Worm (Caenorhabditis elegans): ENCODE measurements around the gene ugt-60.

The ugt-60 gene

DNA sequence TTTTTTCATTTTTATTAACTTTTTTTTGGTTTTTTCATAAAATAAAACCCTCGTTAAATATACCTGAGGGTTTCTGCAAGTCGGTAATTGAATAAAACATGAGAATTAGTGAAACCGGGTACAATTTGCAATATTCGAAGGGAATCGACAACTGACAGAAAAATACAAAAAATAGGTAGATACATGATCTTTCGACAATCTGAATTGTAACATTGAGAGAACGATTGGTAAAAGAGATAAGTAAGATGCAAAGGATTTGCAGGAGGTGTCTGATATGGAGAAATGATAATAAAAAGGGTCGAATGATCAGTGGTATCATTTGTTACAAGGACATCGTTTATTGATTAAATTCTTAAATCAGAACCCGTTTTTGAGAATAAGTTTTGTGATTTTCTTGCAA lies at the start of gene ugt-60:
Gene ugt-60, minus strand, starts transcription at position 233 of the 400 bp plus-strand sequence.
- TF ChIP-seq tab-1 (GFP tag; IDR thresholded peaks at IDR 0.05) (no peak), med-1 (GFP tag; optimal IDR thresholded peaks at IDR 0.05; ENCODE audit: insufficient read depth) (no peak), cog-1 (tag; optimal IDR thresholded peaks at IDR 0.05) (no peak), T22C8.4 (GFP tag; IDR thresholded peaks at IDR 0.05) (no peak)

DNA sequence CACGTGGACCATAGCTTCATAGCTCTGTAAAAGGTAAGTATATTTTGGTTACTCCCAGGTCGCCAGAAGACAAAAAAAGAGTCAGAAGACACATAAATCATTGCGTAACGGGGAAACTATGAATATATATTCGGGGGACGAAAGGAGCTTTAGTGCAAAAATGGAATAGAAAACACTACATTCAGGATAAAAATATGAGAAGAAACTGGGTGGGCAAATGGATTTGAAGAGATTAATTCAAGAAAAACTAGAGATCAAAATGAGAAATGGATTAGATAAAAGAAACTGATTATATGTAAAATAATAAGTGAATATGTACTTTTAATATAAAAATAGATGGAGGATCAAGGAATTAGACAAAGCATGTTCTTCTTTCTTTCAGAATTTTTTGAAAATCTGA lies 48.6 kb upstream of the ugt-60 start, which contains the start of gene C07A9.12:
Gene C07A9.12, minus strand, starts transcription at position 101 of the 400 bp plus-strand sequence.
- TF ChIP-seq klf-2 (GFP tag; conservative IDR thresholded peaks at IDR 0.05): no peak
- TF ChIP-seq ztf-23 (GFP tag; IDR thresholded peaks at IDR 0.05): no peak
- no peak for TF ChIP-seq cog-1 (tag; optimal IDR thresholded peaks at IDR 0.05)
- TF ChIP-seq T22C8.4 (GFP tag; IDR thresholded peaks at IDR 0.05): no peak
- no peak for TF ChIP-seq ref-1 (GFP tag; conservative IDR thresholded peaks at IDR 0.05)
- no peak for TF ChIP-seq tab-1 (GFP tag; IDR thresholded peaks at IDR 0.05)
- no peak for TF ChIP-seq med-1 (GFP tag; optimal IDR thresholded peaks at IDR 0.05; ENCODE audit: insufficient read depth)
- TF ChIP-seq flt-1 (GFP tag; IDR thresholded peaks at IDR 0.05): no peak
- TF ChIP-seq ztf-29 (GFP tag; IDR thresholded peaks at IDR 0.05): no peak

DNA sequence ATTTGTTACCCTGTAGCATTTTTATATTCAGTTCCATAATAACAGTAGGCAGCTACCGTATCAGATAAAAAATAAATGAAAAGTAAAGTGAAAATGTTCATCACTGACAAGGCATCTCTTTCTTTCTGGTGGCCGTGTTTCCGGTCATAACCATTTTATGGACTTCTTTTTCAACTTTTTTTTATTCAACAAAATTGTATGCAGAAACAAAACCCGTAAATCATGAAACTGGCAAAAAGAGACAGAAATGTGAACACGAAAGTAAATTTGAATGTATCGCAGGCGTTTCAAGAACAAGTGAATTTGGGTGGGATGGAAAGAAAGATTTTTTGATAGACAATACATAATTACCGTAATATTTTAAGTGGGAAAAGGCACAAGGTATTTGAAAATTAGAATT lies 46.3 kb upstream of the ugt-60 start, which contains the start of gene clec-162:
Gene clec-162, minus strand, starts transcription at position 101 of the 400 bp plus-strand sequence.
- no peak for TF ChIP-seq cog-1 (tag; optimal IDR thresholded peaks at IDR 0.05)
- no peak for TF ChIP-seq ref-1 (GFP tag; conservative IDR thresholded peaks at IDR 0.05)
- TF ChIP-seq tab-1 (GFP tag; IDR thresholded peaks at IDR 0.05): no peak
- TF ChIP-seq ztf-23 (GFP tag; IDR thresholded peaks at IDR 0.05): no peak
- TF ChIP-seq med-1 (GFP tag; optimal IDR thresholded peaks at IDR 0.05; ENCODE audit: insufficient read depth): no peak
- TF ChIP-seq klf-2 (GFP tag; conservative IDR thresholded peaks at IDR 0.05): no peak
- no peak for TF ChIP-seq ztf-29 (GFP tag; IDR thresholded peaks at IDR 0.05)
- no peak for TF ChIP-seq T22C8.4 (GFP tag; IDR thresholded peaks at IDR 0.05)
- no peak for TF ChIP-seq flt-1 (GFP tag; IDR thresholded peaks at IDR 0.05)

DNA sequence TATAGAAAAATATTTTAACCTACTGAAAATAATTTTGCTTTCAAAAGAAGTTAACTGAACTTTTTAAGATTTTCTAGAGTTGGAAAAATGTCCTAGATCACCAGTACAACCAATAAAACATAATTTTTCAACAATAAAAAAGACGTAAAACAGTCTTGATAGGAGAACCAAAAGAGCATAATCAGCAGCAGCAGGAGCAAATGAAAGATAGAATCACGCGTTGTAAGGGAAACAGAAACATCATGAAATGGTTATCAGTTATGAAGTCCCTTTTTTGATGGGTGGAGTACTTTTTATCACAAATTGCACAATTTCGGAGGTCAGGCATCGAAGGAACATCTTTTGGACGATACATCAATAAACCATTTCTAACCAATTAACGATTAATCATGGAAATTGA lies 43.1 kb upstream of the ugt-60 start:
- no peak for TF ChIP-seq ztf-23 (GFP tag; IDR thresholded peaks at IDR 0.05)
- TF ChIP-seq ztf-29 (GFP tag; IDR thresholded peaks at IDR 0.05): no peak
- no peak for TF ChIP-seq T22C8.4 (GFP tag; IDR thresholded peaks at IDR 0.05)
- no peak for TF ChIP-seq med-1 (GFP tag; optimal IDR thresholded peaks at IDR 0.05; ENCODE audit: insufficient read depth)
- TF ChIP-seq ref-1 (GFP tag; conservative IDR thresholded peaks at IDR 0.05): no peak
- no peak for TF ChIP-seq tab-1 (GFP tag; IDR thresholded peaks at IDR 0.05)
- TF ChIP-seq flt-1 (GFP tag; IDR thresholded peaks at IDR 0.05): no peak
- no peak for TF ChIP-seq klf-2 (GFP tag; conservative IDR thresholded peaks at IDR 0.05)
- TF ChIP-seq cog-1 (tag; optimal IDR thresholded peaks at IDR 0.05): no peak

DNA sequence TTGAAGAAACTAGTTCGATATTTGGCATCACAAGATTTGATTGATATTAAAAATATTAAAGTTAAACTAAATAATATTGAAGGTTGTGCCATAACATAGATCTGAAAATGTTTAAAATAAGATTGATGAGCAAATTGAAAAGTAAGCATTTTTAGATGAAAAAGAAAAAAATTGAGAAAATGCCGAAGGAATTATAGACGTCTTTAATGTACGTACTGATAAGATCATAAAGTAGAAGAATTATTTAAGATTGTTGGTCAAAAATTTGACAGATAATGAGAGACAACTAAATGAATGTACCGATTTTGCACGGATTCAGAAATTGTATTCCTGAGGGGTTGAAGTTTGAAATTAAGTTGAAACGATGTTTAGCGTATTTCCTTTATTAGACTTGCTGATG lies 41.3 kb upstream of the ugt-60 start, which contains the start of gene ncx-7:
Gene ncx-7, minus strand, starts transcription at position 101 of the 400 bp plus-strand sequence.
- TF ChIP-seq tab-1 (GFP tag; IDR thresholded peaks at IDR 0.05): no peak
- no peak for TF ChIP-seq ref-1 (GFP tag; conservative IDR thresholded peaks at IDR 0.05)
- TF ChIP-seq flt-1 (GFP tag; IDR thresholded peaks at IDR 0.05): no peak
- no peak for TF ChIP-seq T22C8.4 (GFP tag; IDR thresholded peaks at IDR 0.05)
- no peak for TF ChIP-seq cog-1 (tag; optimal IDR thresholded peaks at IDR 0.05)
- TF ChIP-seq med-1 (GFP tag; optimal IDR thresholded peaks at IDR 0.05; ENCODE audit: insufficient read depth): no peak

DNA sequence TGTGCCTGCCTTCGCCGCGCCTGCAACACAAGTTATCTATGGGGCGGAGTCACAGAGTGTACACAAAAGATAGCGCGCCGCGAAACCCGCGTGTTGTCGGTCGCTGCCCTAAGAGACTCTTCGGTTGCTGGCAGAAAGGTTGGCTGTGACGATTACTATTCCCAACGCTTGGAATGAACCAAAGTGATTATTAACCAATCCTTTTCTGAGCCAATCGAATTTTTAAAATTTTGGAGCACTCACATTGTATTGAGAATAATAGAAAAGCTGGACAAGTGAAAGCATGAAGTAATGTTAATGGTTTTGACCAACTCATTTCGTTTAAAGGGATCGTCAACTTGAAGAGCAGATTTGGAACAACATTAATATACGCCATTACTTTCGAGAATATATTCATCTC lies 38.4 kb upstream of the ugt-60 start:
- TF ChIP-seq med-1 (GFP tag; optimal IDR thresholded peaks at IDR 0.05; ENCODE audit: insufficient read depth) (no peak), T22C8.4 (GFP tag; IDR thresholded peaks at IDR 0.05) (no peak), tab-1 (GFP tag; IDR thresholded peaks at IDR 0.05) (no peak), flt-1 (GFP tag; IDR thresholded peaks at IDR 0.05) (no peak), ztf-23 (GFP tag; IDR thresholded peaks at IDR 0.05) (no peak), ztf-29 (GFP tag; IDR thresholded peaks at IDR 0.05) (no peak), ref-1 (GFP tag; conservative IDR thresholded peaks at IDR 0.05) (no peak), cog-1 (tag; optimal IDR thresholded peaks at IDR 0.05) (no peak), klf-2 (GFP tag; conservative IDR thresholded peaks at IDR 0.05) (no peak)

DNA sequence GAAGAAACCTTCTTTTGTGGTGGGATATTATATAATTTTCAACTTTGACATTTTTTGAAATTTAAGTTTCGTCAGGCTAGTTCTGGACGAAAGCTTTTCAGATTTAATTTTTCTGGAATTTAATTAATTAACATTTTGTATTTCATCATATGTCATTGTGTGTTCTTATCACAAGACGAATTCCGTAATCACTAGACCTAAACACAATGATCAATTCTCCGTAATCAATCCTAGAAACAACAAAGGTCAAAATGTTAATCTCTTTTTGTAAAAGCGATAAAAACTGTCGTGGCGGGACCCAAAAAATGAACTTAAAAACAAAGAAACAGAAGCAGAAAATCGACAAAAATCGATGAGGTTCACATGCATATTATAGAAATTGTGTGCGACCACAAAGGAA lies 35.9 kb upstream of the ugt-60 start:
- TF ChIP-seq flt-1 (GFP tag; IDR thresholded peaks at IDR 0.05) (no peak), T22C8.4 (GFP tag; IDR thresholded peaks at IDR 0.05) (no peak), cog-1 (tag; optimal IDR thresholded peaks at IDR 0.05) (no peak)

DNA sequence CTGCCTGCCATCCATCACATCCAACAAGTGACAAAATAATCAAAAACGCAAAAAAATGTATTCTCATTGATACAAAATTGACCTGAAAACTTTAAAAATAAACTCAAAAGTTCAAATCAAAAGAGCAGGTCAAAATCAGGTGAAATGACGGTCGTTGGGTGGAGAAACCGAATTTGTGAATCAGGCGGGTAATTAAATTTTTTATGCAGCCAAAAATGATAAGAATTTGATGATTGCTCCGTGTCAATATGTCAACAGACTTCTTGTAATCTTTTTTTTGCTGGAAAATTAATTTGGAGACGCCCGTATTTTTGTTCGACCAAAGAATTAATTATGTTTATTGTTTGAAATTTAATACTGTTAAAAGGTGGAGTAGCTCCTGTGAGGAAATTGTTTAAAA lies 35.0 kb upstream of the ugt-60 start, which contains the start of gene ncx-6:
Gene ncx-6, minus strand, starts transcription at position 88 of the 400 bp plus-strand sequence.
- TF ChIP-seq ztf-23 (GFP tag; IDR thresholded peaks at IDR 0.05) (no peak), tab-1 (GFP tag; IDR thresholded peaks at IDR 0.05) (no peak), flt-1 (GFP tag; IDR thresholded peaks at IDR 0.05) (no peak), cog-1 (tag; optimal IDR thresholded peaks at IDR 0.05) (no peak), klf-2 (GFP tag; conservative IDR thresholded peaks at IDR 0.05) (no peak)

DNA sequence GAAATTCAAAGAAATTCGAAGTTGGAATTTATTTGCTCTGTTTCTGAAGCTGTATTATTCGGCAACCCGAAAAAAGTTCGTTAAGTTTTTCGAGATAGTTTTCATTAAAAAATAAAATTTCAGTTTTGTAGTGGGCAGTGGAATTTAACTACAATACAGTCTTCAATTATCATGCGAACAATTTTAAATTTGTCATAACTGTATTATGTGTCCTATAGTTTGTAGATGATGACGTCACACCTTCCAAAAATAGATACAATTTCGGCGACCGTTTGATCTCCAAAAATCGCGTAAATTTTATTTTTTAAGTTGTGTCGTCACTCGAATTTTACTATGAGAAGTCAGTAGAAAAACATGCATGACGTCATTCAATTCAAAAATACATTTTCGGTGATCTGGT lies 34.3 kb upstream of the ugt-60 start:
- TF ChIP-seq ztf-29 (GFP tag; IDR thresholded peaks at IDR 0.05) (no peak), tab-1 (GFP tag; IDR thresholded peaks at IDR 0.05) (no peak), T22C8.4 (GFP tag; IDR thresholded peaks at IDR 0.05) (no peak), flt-1 (GFP tag; IDR thresholded peaks at IDR 0.05) (no peak), ztf-23 (GFP tag; IDR thresholded peaks at IDR 0.05) (no peak), klf-2 (GFP tag; conservative IDR thresholded peaks at IDR 0.05) (no peak), ref-1 (GFP tag; conservative IDR thresholded peaks at IDR 0.05) (no peak), cog-1 (tag; optimal IDR thresholded peaks at IDR 0.05) (no peak), med-1 (GFP tag; optimal IDR thresholded peaks at IDR 0.05; ENCODE audit: insufficient read depth) (no peak)

DNA sequence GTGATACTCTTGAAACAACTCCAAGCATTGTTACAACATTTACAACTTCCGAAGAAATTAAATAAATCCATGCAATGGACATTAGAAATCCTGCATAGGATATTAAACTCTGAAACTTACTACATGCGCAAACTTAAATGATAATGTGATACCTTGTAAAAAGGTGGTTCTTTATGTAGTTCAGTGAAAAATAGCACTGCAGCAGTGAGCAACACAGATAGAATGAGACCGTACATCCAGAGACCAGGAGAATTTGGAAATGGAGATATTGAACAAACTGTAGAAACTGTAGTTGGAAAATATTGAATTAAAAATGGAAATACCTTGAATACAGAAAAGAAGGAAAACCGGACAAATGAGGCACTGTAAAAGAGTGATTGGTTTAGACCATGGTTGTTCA lies 32.3 kb upstream of the ugt-60 start:
- TF ChIP-seq ztf-29 (GFP tag; IDR thresholded peaks at IDR 0.05) (no peak), tab-1 (GFP tag; IDR thresholded peaks at IDR 0.05) (no peak), klf-2 (GFP tag; conservative IDR thresholded peaks at IDR 0.05) (no peak), ztf-23 (GFP tag; IDR thresholded peaks at IDR 0.05) (no peak), med-1 (GFP tag; optimal IDR thresholded peaks at IDR 0.05; ENCODE audit: insufficient read depth) (no peak), cog-1 (tag; optimal IDR thresholded peaks at IDR 0.05) (no peak), T22C8.4 (GFP tag; IDR thresholded peaks at IDR 0.05) (no peak), flt-1 (GFP tag; IDR thresholded peaks at IDR 0.05) (no peak), ref-1 (GFP tag; conservative IDR thresholded peaks at IDR 0.05) (no peak)

Measured in whole organism, midembryonic.